Worm (Caenorhabditis elegans): Measurements from ENCODE around the gene C24B5.4.

The C24B5.4 gene

DNA sequence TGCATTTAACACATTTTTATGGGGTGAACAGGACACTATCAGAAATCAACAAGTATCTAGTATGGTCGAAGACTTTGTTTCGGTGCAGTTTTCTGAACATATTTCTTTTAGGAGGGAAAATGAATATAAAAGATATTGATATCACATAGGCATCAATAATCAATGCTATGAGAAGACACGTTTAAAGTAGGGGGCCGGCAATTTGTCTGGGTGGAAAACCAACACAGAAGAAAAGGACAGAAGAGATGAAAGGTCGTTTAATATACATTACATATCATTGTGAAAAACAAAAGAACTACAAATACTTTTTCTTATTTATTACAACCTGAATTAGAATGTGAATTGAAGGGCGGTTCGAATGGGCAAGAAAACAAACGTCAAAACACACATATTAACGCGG, 44.8 kb downstream of the C24B5.4 start:
- no peak for TF ChIP-seq lin-26 (GFP tag; IDR thresholded peaks at IDR 0.05)
- no peak for TF ChIP-seq lin-40 (tag; optimal IDR thresholded peaks at IDR 0.05)
- TF ChIP-seq B0261.1 (tag; optimal IDR thresholded peaks at IDR 0.05) = no peak
- TF ChIP-seq nhr-120 (GFP tag; IDR thresholded peaks at IDR 0.05) = no peak
- no peak for TF ChIP-seq rec-8 (tag; optimal IDR thresholded peaks at IDR 0.05)
- TF ChIP-seq ztf-28 (GFP tag; IDR thresholded peaks at IDR 0.05) = no peak
- TF ChIP-seq F55B11.4 (tag; optimal IDR thresholded peaks at IDR 0.05; ENCODE audit: borderline replicate concordance, insufficient read depth) = no peak
- no peak for TF ChIP-seq mel-28 (tag; optimal IDR thresholded peaks at IDR 0.05; ENCODE audit: borderline replicate concordance)
- no peak for TF ChIP-seq cebp-1 (GFP tag; IDR thresholded peaks at IDR 0.05)
- no peak for TF ChIP-seq cebp-1 (tag; optimal IDR thresholded peaks at IDR 0.05)
- TF ChIP-seq mes-4 (tag; optimal IDR thresholded peaks at IDR 0.05) = no peak
- TF ChIP-seq snpc-4 (GFP tag; optimal IDR thresholded peaks at IDR 0.05) = no peak
- TF ChIP-seq snpc-4 (tag; optimal IDR thresholded peaks at IDR 0.05) = no peak
- no peak for TF ChIP-seq F33H1.4 (GFP tag; IDR thresholded peaks at IDR 0.05)
- TF ChIP-seq ztf-18 (tag; optimal IDR thresholded peaks at IDR 0.05) = no peak
- TF ChIP-seq attf-3 (GFP tag; conservative IDR thresholded peaks at IDR 0.05) = no peak
- no peak for TF ChIP-seq repo-1 (tag; optimal IDR thresholded peaks at IDR 0.05)
- TF ChIP-seq dpff-1 (tag; optimal IDR thresholded peaks at IDR 0.05) = no peak
- no peak for TF ChIP-seq snpc-1.3 (tag; optimal IDR thresholded peaks at IDR 0.05; ENCODE audit: insufficient read depth)
- TF ChIP-seq ztf-22 (GFP tag; optimal IDR thresholded peaks at IDR 0.05) = no peak

- TF ChIP-seq D2030.7 (GFP tag; IDR thresholded peaks at IDR 0.05) (no peak), F23B12.7 (tag; optimal IDR thresholded peaks at IDR 0.05; ENCODE audit: insufficient read depth) (no peak), ZK185.1 (tag; optimal IDR thresholded peaks at IDR 0.05; ENCODE audit: poor library complexity, severe bottlenecking) (no peak), nhr-179 (tag; optimal IDR thresholded peaks at IDR 0.05) (no peak), ekl-4 (GFP tag; IDR thresholded peaks at IDR 0.05) (no peak), die-1 (tag; optimal IDR thresholded peaks at IDR 0.05) (no peak), Y67H2A.10 (GFP tag; conservative IDR thresholded peaks at IDR 0.05) (no peak), F57A8.1 (GFP tag; optimal IDR thresholded peaks at IDR 0.05) (no peak), hrde-1 (tag; optimal IDR thresholded peaks at IDR 0.05; ENCODE audit: borderline replicate concordance) (no peak), F52B5.7 (tag; optimal IDR thresholded peaks at IDR 0.05) (no peak), atf-7 (tag; optimal IDR thresholded peaks at IDR 0.05) (no peak), zfh-2 (GFP tag; conservative IDR thresholded peaks at IDR 0.05) (no peak), somi-1 (GFP tag; optimal IDR thresholded peaks at IDR 0.05) (no peak), ets-4 (GFP tag; optimal IDR thresholded peaks at IDR 0.05) (no peak), T07F8.4 (tag; optimal IDR thresholded peaks at IDR 0.05) (no peak), Y53F4B.3 (GFP tag; IDR thresholded peaks at IDR 0.05) (no peak), B0261.1 (tag; optimal IDR thresholded peaks at IDR 0.05) (no peak), snpc-1.3 (tag; optimal IDR thresholded peaks at IDR 0.05; ENCODE audit: insufficient read depth) (no peak), nhr-120 (GFP tag; IDR thresholded peaks at IDR 0.05) (no peak), tlf-1 (GFP tag; optimal IDR thresholded peaks at IDR 0.05) (no peak)
Observed at ce11 chrV:9148151-9148550, 49.0 kb downstream of the C24B5.4 start.

All from whole organism, young adult.